Fruit fly (Drosophila melanogaster) whole organism, embryonic: ENCODE measurements around the gene CG4115.

ENCODE experiments used
- B-H1 ChIP-seq: fragments of 200-800 bp; sonication (Bioruptor generic); IDR thresholded peaks from 3 replicates; pipeline ENCODE4 v1.3.6; 2022; ENCODE audit warnings: missing biosample characterization, missing genetic modification characterization
- BEAF-32 ChIP-seq: fragments of 200-800 bp; sonication (Bioruptor generic); optimal IDR thresholded peaks from 3 replicates; lab custom pipeline; 2017; ENCODE audit warnings: missing biosample characterization, missing genetic modification characterization, mild to moderate bottlenecking, moderate library complexity, missing genetic modification reagents
- CG10209 ChIP-seq: fragments of 200-800 bp; sonication (Bioruptor generic); optimal IDR thresholded peaks from 3 replicates; lab custom pipeline; 2017; ENCODE audit warnings: missing biosample characterization, mild to moderate bottlenecking, missing genetic modification characterization, missing genetic modification reagents
- CG11093 ChIP-seq: fragments of 200-800 bp; sonication (Bioruptor generic); IDR thresholded peaks from 3 replicates; pipeline ENCODE4 v1.3.6; 2022; ENCODE audit warnings: missing biosample characterization, missing genetic modification characterization
- CG13123 ChIP-seq: fragments of 200-800 bp; sonication (Bioruptor generic); optimal IDR thresholded peaks from 2 replicates; lab custom pipeline; 2016; ENCODE audit warnings: missing biosample characterization, missing genetic modification characterization
- CG1529 ChIP-seq: fragments of 200-800 bp; sonication (Bioruptor generic); optimal IDR thresholded peaks from 3 replicates; lab custom pipeline; 2018; ENCODE audit warnings: missing biosample characterization, missing genetic modification characterization
- CG15479 ChIP-seq: fragments of 200-800 bp; sonication (Bioruptor generic); optimal IDR thresholded peaks from 3 replicates; lab custom pipeline; 2019; ENCODE audit warnings: missing biosample characterization, mild to moderate bottlenecking, missing genetic modification characterization, moderate library complexity
- CG18764 ChIP-seq: fragments of 200-800 bp; sonication (Bioruptor generic); optimal IDR thresholded peaks from 3 replicates; lab custom pipeline; 2016; ENCODE audit warnings: missing biosample characterization, missing genetic modification characterization
- CG2712 ChIP-seq: fragments of 200-800 bp; optimal IDR thresholded peaks from 3 replicates; lab custom pipeline; 2019; ENCODE audit warnings: missing biosample characterization, mild to moderate bottlenecking, missing genetic modification characterization, moderate library complexity
- CG30020 ChIP-seq: fragments of 200-800 bp; optimal IDR thresholded peaks from 2 replicates; lab custom pipeline; 2019; ENCODE audit warnings: missing biosample characterization, mild to moderate bottlenecking, missing genetic modification characterization, moderate library complexity
- CG31365 ChIP-seq: fragments of 200-800 bp; sonication (Bioruptor generic); optimal IDR thresholded peaks from 2 replicates; lab custom pipeline; 2018; ENCODE audit warnings: missing biosample characterization, mild to moderate bottlenecking, missing genetic modification characterization
- CG32532 ChIP-seq: fragments of 200-800 bp; sonication (Bioruptor generic); IDR thresholded peaks from 2 replicates; pipeline ENCODE4 v1.3.6; 2022; ENCODE audit warnings: missing biosample characterization, missing genetic modification characterization
- CG4282 ChIP-seq: fragments of 200-800 bp; sonication (Bioruptor generic); optimal IDR thresholded peaks from 2 replicates; lab custom pipeline; 2016; ENCODE audit warnings: missing biosample characterization, missing genetic modification characterization
- CG6765 ChIP-seq: fragments of 200-800 bp; sonication (Bioruptor generic); optimal IDR thresholded peaks from 3 replicates; lab custom pipeline; 2017; ENCODE audit warnings: missing biosample characterization, mild to moderate bottlenecking, missing genetic modification characterization
- CG7745 ChIP-seq: fragments of 200-800 bp; sonication (Bioruptor generic); optimal IDR thresholded peaks from 2 replicates; lab custom pipeline; 2018; ENCODE audit warnings: missing biosample characterization, mild to moderate bottlenecking, missing genetic modification characterization, moderate library complexity
- CG7786 ChIP-seq: fragments of 200-800 bp; sonication (Bioruptor generic); optimal IDR thresholded peaks from 2 replicates; lab custom pipeline; 2016; ENCODE audit warnings: missing biosample characterization, missing genetic modification characterization
- CG8765 ChIP-seq: fragments of 200-800 bp; sonication (Bioruptor generic); IDR thresholded peaks from 2 replicates; pipeline ENCODE4 v1.3.6; 2022; ENCODE audit warnings: missing biosample characterization, missing genetic modification characterization
- CG8944 ChIP-seq: fragments of 200-800 bp; sonication (Bioruptor generic); optimal IDR thresholded peaks from 3 replicates; lab custom pipeline; 2016; ENCODE audit warnings: missing biosample characterization, missing genetic modification characterization
- CG9215 ChIP-seq: fragments of 200-800 bp; sonication (Bioruptor generic); IDR thresholded peaks from 2 replicates; pipeline ENCODE4 v1.3.6; 2022; ENCODE audit warnings: missing biosample characterization, missing genetic modification characterization
- CG9609 ChIP-seq: fragments of 200-800 bp; sonication (Bioruptor generic); optimal IDR thresholded peaks from 3 replicates; lab custom pipeline; 2016; ENCODE audit warnings: missing biosample characterization, missing genetic modification characterization
- Camta ChIP-seq: fragments of 200-800 bp; sonication (Bioruptor generic); optimal IDR thresholded peaks from 2 replicates; lab custom pipeline; 2016; ENCODE audit warnings: missing biosample characterization, missing genetic modification characterization
- Doc3 ChIP-seq: fragments of 200-800 bp; sonication (Bioruptor generic); IDR thresholded peaks from 3 replicates; pipeline ENCODE4 v1.3.6; 2022; ENCODE audit warnings: missing biosample characterization, missing genetic modification characterization; ENCODE audit not compliant: partially characterized antibody
- Fer3 ChIP-seq: fragments of 200-800 bp; sonication (Bioruptor generic); optimal IDR thresholded peaks from 2 replicates; lab custom pipeline; 2018; ENCODE audit warnings: missing biosample characterization, mild to moderate bottlenecking, missing genetic modification characterization, moderate library complexity
- H15 ChIP-seq: fragments of 200-800 bp; sonication (Bioruptor generic); IDR thresholded peaks from 3 replicates; pipeline ENCODE4 v1.3.6; 2022; ENCODE audit warnings: missing biosample characterization, missing genetic modification characterization
- HLH54F ChIP-seq: fragments of 200-800 bp; sonication (Bioruptor generic); optimal IDR thresholded peaks from 3 replicates; lab custom pipeline; 2016; ENCODE audit warnings: missing biosample characterization, missing genetic modification characterization
- HmgD ChIP-seq: fragments of 200-800 bp; sonication (Bioruptor generic); optimal IDR thresholded peaks from 3 replicates; lab custom pipeline; 2016; ENCODE audit warnings: missing biosample characterization, missing genetic modification characterization
- Meics ChIP-seq: fragments of 200-800 bp; sonication (Bioruptor generic); optimal IDR thresholded peaks from 2 replicates; lab custom pipeline; 2017; ENCODE audit warnings: missing biosample characterization, mild to moderate bottlenecking, missing genetic modification characterization
- NC2β ChIP-seq: fragments of 200-800 bp; sonication (Bioruptor generic); optimal IDR thresholded peaks from 2 replicates; lab custom pipeline; 2016; ENCODE audit warnings: missing biosample characterization, missing genetic modification characterization
- Ptx1 ChIP-seq: fragments of 200-800 bp; sonication (Bioruptor generic); IDR thresholded peaks from 2 replicates; pipeline ENCODE4 v1.3.6; 2022; ENCODE audit warnings: missing biosample characterization, missing genetic modification characterization
- Rfx ChIP-seq: fragments of 200-800 bp; sonication (Bioruptor generic); IDR thresholded peaks from 2 replicates; pipeline ENCODE4 v1.3.6; 2022; ENCODE audit warnings: missing biosample characterization, missing genetic modification characterization
- Sox100B ChIP-seq: fragments of 200-800 bp; sonication (Bioruptor generic); optimal IDR thresholded peaks from 3 replicates; lab custom pipeline; 2018; ENCODE audit warnings: missing biosample characterization, mild to moderate bottlenecking, missing genetic modification characterization
- Stat92E ChIP-seq, 3 experiments: fragments of >200 bp in 2 of 3; fragments of 200-800 bp in 1 of 3; sonication (Bioruptor generic) in 1 of 3; optimal IDR thresholded peaks; 2 replicates each; lab custom pipeline; 2017 to 2019; ENCODE audit warnings: missing biosample characterization in 3 of 3, missing genetic modification characterization in 3 of 3, mild to moderate bottlenecking in 1 of 3, moderate library complexity in 1 of 3
- al ChIP-seq: fragments of 200-800 bp; sonication (Bioruptor generic); IDR thresholded peaks from 2 replicates; pipeline ENCODE4 v1.3.6; 2022; ENCODE audit warnings: missing biosample characterization, missing genetic modification characterization
- bcd ChIP-seq: fragments of 200-800 bp; sonication (Bioruptor generic); optimal IDR thresholded peaks from 2 replicates; lab custom pipeline; 2017; ENCODE audit warnings: missing biosample characterization, mild to moderate bottlenecking, missing genetic modification characterization
- bigmax ChIP-seq: fragments of 200-800 bp; sonication (Bioruptor generic); optimal IDR thresholded peaks from 2 replicates; lab custom pipeline; 2018; ENCODE audit warnings: missing biosample characterization, mild to moderate bottlenecking, missing genetic modification characterization
- cato ChIP-seq: fragments of 200-800 bp; sonication (Bioruptor generic); optimal IDR thresholded peaks from 2 replicates; lab custom pipeline; 2016; ENCODE audit warnings: missing biosample characterization, missing genetic modification characterization, borderline replicate concordance
- caup ChIP-seq: fragments of 200-800 bp; sonication (Bioruptor generic); optimal IDR thresholded peaks from 3 replicates; lab custom pipeline; 2017; ENCODE audit warnings: missing biosample characterization, mild to moderate bottlenecking, missing genetic modification characterization, moderate library complexity; ENCODE audit not compliant: severe bottlenecking
- disco-r ChIP-seq: fragments of 200-800 bp; sonication (Bioruptor generic); optimal IDR thresholded peaks from 2 replicates; lab custom pipeline; 2016; ENCODE audit warnings: missing biosample characterization, missing genetic modification characterization
- h ChIP-seq: fragments of >200 bp; optimal IDR thresholded peaks from 2 replicates; lab custom pipeline; 2017
- hth ChIP-seq: fragments of >200 bp; optimal IDR thresholded peaks from 2 replicates; lab custom pipeline; 2017; ENCODE audit warnings: inconsistent platforms
- ind ChIP-seq: fragments of 200-800 bp; sonication (Bioruptor generic); optimal IDR thresholded peaks from 3 replicates; lab custom pipeline; 2016; ENCODE audit warnings: missing biosample characterization, missing genetic modification characterization
- kni ChIP-seq: fragments of 200-800 bp; sonication (Bioruptor generic); optimal IDR thresholded peaks from 3 replicates; lab custom pipeline; 2017; ENCODE audit warnings: mild to moderate bottlenecking, missing biosample characterization, missing genetic modification reagents, missing genetic modification characterization
- pb ChIP-seq: fragments of 200-800 bp; sonication (Bioruptor generic); optimal IDR thresholded peaks from 3 replicates; lab custom pipeline; 2016; ENCODE audit warnings: missing biosample characterization, missing genetic modification characterization
- repo ChIP-seq: fragments of 200-800 bp; sonication (Bioruptor generic); optimal IDR thresholded peaks from 2 replicates; lab custom pipeline; 2016; ENCODE audit warnings: missing biosample characterization, missing genetic modification characterization
- rib ChIP-seq: fragments of 200-800 bp; sonication (Bioruptor generic); IDR thresholded peaks from 2 replicates; pipeline ENCODE4 v1.3.6; 2022; ENCODE audit warnings: missing biosample characterization, missing genetic modification characterization
- schlank ChIP-seq: fragments of 200-800 bp; sonication (Bioruptor generic); optimal IDR thresholded peaks from 2 replicates; lab custom pipeline; 2018; ENCODE audit warnings: missing biosample characterization, mild to moderate bottlenecking, missing genetic modification characterization
- stc ChIP-seq: fragments of 200-800 bp; sonication (Bioruptor generic); IDR thresholded peaks from 2 replicates; pipeline ENCODE4 v1.3.6; 2022; ENCODE audit warnings: missing biosample characterization, missing genetic modification characterization
- tin ChIP-seq: fragments of 200-800 bp; sonication (Bioruptor generic); optimal IDR thresholded peaks from 3 replicates; lab custom pipeline; 2016; ENCODE audit warnings: missing biosample characterization, missing genetic modification characterization
- unc-4 ChIP-seq: fragments of 200-800 bp; sonication (Bioruptor generic); IDR thresholded peaks from 2 replicates; pipeline ENCODE4 v1.3.6; 2022; ENCODE audit warnings: missing biosample characterization, missing genetic modification characterization; ENCODE audit not compliant: partially characterized antibody
- wor ChIP-seq: fragments of 200-800 bp; sonication (Bioruptor generic); IDR thresholded peaks from 2 replicates; pipeline ENCODE4 v1.3.6; 2022; ENCODE audit warnings: missing biosample characterization, missing genetic modification characterization
- zf30C ChIP-seq: fragments of 200-800 bp; sonication (Bioruptor generic); optimal IDR thresholded peaks from 3 replicates; lab custom pipeline; 2018; ENCODE audit warnings: missing biosample characterization, mild to moderate bottlenecking, missing genetic modification characterization

CG4115 gene

dm6 chr3R:12402935-12403334 is 43.1 kb downstream of the CG4115 start (continued):
- peak; percentile 39 for TF ChIP-seq zf30C
- TF ChIP-seq H15 (GFP tag; lab: Robert Waterston, UW): peak; percentile 92
- TF ChIP-seq Fer3 (tag; lab: Kevin White, UChicago): peak; percentile 99
- TF ChIP-seq schlank: peak; percentile 94
- peak; percentile 96 for TF ChIP-seq CG1529 (GFP tag; lab: Kevin White, UChicago)
- TF ChIP-seq wor (GFP tag; lab: Robert Waterston, UW): peak; percentile 92
- peak; percentile 87 for TF ChIP-seq CG8944 (GFP tag; lab: Kevin White, UChicago)
- TF ChIP-seq ind (GFP tag; lab: Kevin White, UChicago): peak; percentile 98
- peak; percentile 93 for TF ChIP-seq HmgD (GFP tag; lab: Kevin White, UChicago)
- peak; percentile 99 for TF ChIP-seq kni
- TF ChIP-seq CG18764 (GFP tag; lab: Kevin White, UChicago): peak; percentile 94
- peak; percentile 89 for TF ChIP-seq CG7786 (GFP tag; lab: Kevin White, UChicago)
- peak; percentile 86 for TF ChIP-seq rib
- TF ChIP-seq Doc3 (GFP tag; lab: Robert Waterston, UW): 0 out of 3 replicates have a peak, but pooled peaks have one; percentile 44
- TF ChIP-seq CG13123 (GFP tag; lab: Kevin White, UChicago): peak; percentile 84
- TF ChIP-seq CG15479: peak; percentile 71
- peak; percentile 91 for TF ChIP-seq CG8765 (GFP tag; lab: Robert Waterston, UW)
- peak; percentile 99 for TF ChIP-seq CG2712 (tag; lab: Kevin White, UChicago)
- peak; percentile 87 for TF ChIP-seq al (GFP tag; lab: Robert Waterston, UW)
- TF ChIP-seq hth: no peak
- TF ChIP-seq stc (GFP tag; lab: Robert Waterston, UW): peak; percentile 97
- no peak for TF ChIP-seq unc-4 (GFP tag; lab: Robert Waterston, UW)
- TF ChIP-seq HLH54F (GFP tag; lab: Kevin White, UChicago): peak; percentile 89
- TF ChIP-seq bigmax (GFP tag; lab: Kevin White, UChicago): peak; percentile 74
- peak; percentile 86 for TF ChIP-seq pb (GFP tag; lab: Kevin White, UChicago)
- peak; percentile 90 for TF ChIP-seq CG31365 (tag; lab: Kevin White, UChicago)
- TF ChIP-seq disco-r (GFP tag; lab: Kevin White, UChicago): peak; percentile 86
- peak; percentile 80; the same call in 1 of the 2 replicates for TF ChIP-seq CG9215
- TF ChIP-seq caup (GFP tag; lab: Kevin White, UChicago): peak; percentile 97
- peak; percentile 99 for TF ChIP-seq Meics
- no peak for TF ChIP-seq h
- TF ChIP-seq BEAF-32: peak; percentile 46
- TF ChIP-seq cato (GFP tag; lab: Kevin White, UChicago): peak; percentile 94
- TF ChIP-seq CG32532 (GFP tag; lab: Robert Waterston, UW): peak; percentile 96
- peak; percentile 98 for TF ChIP-seq Sox100B (GFP tag; lab: Kevin White, UChicago)
- peak; percentile 84 for TF ChIP-seq CG11093 (GFP tag; lab: Robert Waterston, UW)
- peak; percentile 90 for TF ChIP-seq CG30020 (tag; lab: Kevin White, UChicago)
- peak; percentile 94 for TF ChIP-seq Ptx1 (GFP tag; lab: Robert Waterston, UW)
- peak; percentile 97 for TF ChIP-seq CG10209 (GFP tag; lab: Kevin White, UChicago)
- TF ChIP-seq B-H1 (GFP tag; lab: Robert Waterston, UW): peak; percentile 93; the same call in 2 of the 3 replicates
- TF ChIP-seq NC2β: peak; percentile 99
- peak in 1 of 3 experiments; percentile 95 for TF ChIP-seq Stat92E (GFP tag; optimal IDR thresholded peaks at IDR 0.05; lab: Kevin White, UChicago)
- TF ChIP-seq CG6765: peak; percentile 99
- peak; percentile 98 for TF ChIP-seq repo (GFP tag; lab: Kevin White, UChicago)
- peak; percentile 97 for TF ChIP-seq bcd (GFP tag; lab: Kevin White, UChicago)
- peak; percentile 96 for TF ChIP-seq Camta
- peak; percentile 92 for TF ChIP-seq CG7745 (tag; lab: Kevin White, UChicago)
- peak; percentile 91 for TF ChIP-seq CG9609
- TF ChIP-seq CG4282 (GFP tag; lab: Kevin White, UChicago): peak; percentile 76
- peak; percentile 100 for TF ChIP-seq tin (GFP tag; lab: Kevin White, UChicago)
- peak; percentile 97 for TF ChIP-seq Rfx
